Fruit fly (Drosophila melanogaster) whole organism, embryonic: Measurements from ENCODE around the gene CG12379.

Source experiments
- Adf1 ChIP-seq: fragments of 200-800 bp; sonication (Bioruptor generic); IDR thresholded peaks from 2 replicates; pipeline ENCODE4 v1.3.6; 2022; ENCODE audit warnings: missing biosample characterization, missing genetic modification characterization
- Awh ChIP-seq: fragments of 200-800 bp; sonication (Bioruptor generic); IDR thresholded peaks from 2 replicates; pipeline ENCODE4, ENCODE4 v1.3.6; 2022; ENCODE audit warnings: missing biosample characterization, missing genetic modification characterization
- Bdp1 ChIP-seq: fragments of 200-800 bp; sonication (Bioruptor generic); optimal IDR thresholded peaks from 3 replicates; lab custom pipeline; 2016; ENCODE audit warnings: missing biosample characterization, missing genetic modification characterization
- Bgb ChIP-seq: fragments of 200-800 bp; sonication (Bioruptor generic); IDR thresholded peaks from 2 replicates; pipeline ENCODE4 v1.3.6; 2022; ENCODE audit warnings: missing biosample characterization, missing genetic modification characterization; ENCODE audit not compliant: partially characterized antibody
- CG10959 ChIP-seq: fragments of 200-800 bp; sonication (Bioruptor generic); IDR thresholded peaks from 2 replicates; pipeline ENCODE4 v1.3.6; 2022; ENCODE audit warnings: missing biosample characterization, missing genetic modification characterization
- CG11504 ChIP-seq: fragments of 200-800 bp; sonication (Bioruptor generic); optimal IDR thresholded peaks from 3 replicates; lab custom pipeline; 2019; ENCODE audit warnings: missing biosample characterization, mild to moderate bottlenecking, missing genetic modification characterization, moderate library complexity
- CG12391 ChIP-seq: fragments of 200-800 bp; sonication (Bioruptor generic); optimal IDR thresholded peaks from 3 replicates; lab custom pipeline; 2018; ENCODE audit warnings: missing biosample characterization, mild to moderate bottlenecking, missing genetic modification characterization, moderate library complexity
- CG13424 ChIP-seq: fragments of 200-800 bp; sonication (Bioruptor generic); optimal IDR thresholded peaks from 2 replicates; lab custom pipeline; 2019; ENCODE audit warnings: missing biosample characterization, mild to moderate bottlenecking, missing genetic modification characterization, moderate library complexity
- CG15011 ChIP-seq: fragments of 200-800 bp; sonication (Bioruptor generic); optimal IDR thresholded peaks from 3 replicates; lab custom pipeline; 2018; ENCODE audit warnings: missing biosample characterization, mild to moderate bottlenecking, missing genetic modification characterization
- CG15696 ChIP-seq: fragments of 200-800 bp; sonication (Bioruptor generic); optimal IDR thresholded peaks from 2 replicates; lab custom pipeline; 2019; ENCODE audit warnings: missing biosample characterization, mild to moderate bottlenecking, missing genetic modification characterization, moderate library complexity
- CG1792 ChIP-seq: fragments of 200-800 bp; sonication (Bioruptor generic); optimal IDR thresholded peaks from 2 replicates; lab custom pipeline; 2016; ENCODE audit warnings: missing biosample characterization, missing genetic modification characterization
- CG18599 ChIP-seq: fragments of 200-800 bp; sonication (Bioruptor generic); optimal IDR thresholded peaks from 3 replicates; lab custom pipeline; 2017; ENCODE audit warnings: missing biosample characterization, missing genetic modification characterization, mild to moderate bottlenecking, moderate library complexity, missing genetic modification reagents
- CG30431 ChIP-seq: fragments of 200-800 bp; sonication (Bioruptor generic); optimal IDR thresholded peaks from 2 replicates; lab custom pipeline; 2017; ENCODE audit warnings: missing biosample characterization, missing genetic modification characterization
- CG32772 ChIP-seq: fragments of 200-800 bp; sonication (Bioruptor generic); IDR thresholded peaks from 2 replicates; pipeline ENCODE4 v1.3.6; 2022; ENCODE audit warnings: missing biosample characterization, missing genetic modification characterization
- CG3281 ChIP-seq: fragments of 200-800 bp; sonication (Bioruptor generic); optimal IDR thresholded peaks from 3 replicates; lab custom pipeline; 2017; ENCODE audit warnings: missing biosample characterization, mild to moderate bottlenecking, missing genetic modification characterization
- CG4282 ChIP-seq: fragments of 200-800 bp; sonication (Bioruptor generic); optimal IDR thresholded peaks from 2 replicates; lab custom pipeline; 2016; ENCODE audit warnings: missing biosample characterization, missing genetic modification characterization
- CG5180 ChIP-seq: fragments of 200-800 bp; sonication (Bioruptor generic); optimal IDR thresholded peaks from 3 replicates; lab custom pipeline; 2017; ENCODE audit warnings: missing biosample characterization, missing genetic modification characterization, mild to moderate bottlenecking, moderate library complexity, missing genetic modification reagents
- CG7839 ChIP-seq: fragments of 200-800 bp; sonication (Bioruptor generic); optimal IDR thresholded peaks from 3 replicates; lab custom pipeline; 2018; ENCODE audit warnings: missing biosample characterization, mild to moderate bottlenecking, missing genetic modification characterization, moderate library complexity
- CG9609 ChIP-seq: fragments of 200-800 bp; sonication (Bioruptor generic); optimal IDR thresholded peaks from 3 replicates; lab custom pipeline; 2016; ENCODE audit warnings: missing biosample characterization, missing genetic modification characterization
- CG9932 ChIP-seq: fragments of 200-800 bp; sonication (Bioruptor generic); IDR thresholded peaks from 2 replicates; pipeline ENCODE4 v1.3.6; 2022; ENCODE audit warnings: missing biosample characterization, missing genetic modification characterization
- Dbx ChIP-seq: fragments of 200-800 bp; sonication (Bioruptor generic); IDR thresholded peaks from 3 replicates; pipeline ENCODE4 v1.3.6; 2022; ENCODE audit warnings: missing biosample characterization, missing genetic modification characterization
- Doc3 ChIP-seq: fragments of 200-800 bp; sonication (Bioruptor generic); IDR thresholded peaks from 3 replicates; pipeline ENCODE4 v1.3.6; 2022; ENCODE audit warnings: missing biosample characterization, missing genetic modification characterization; ENCODE audit not compliant: partially characterized antibody
- Dref ChIP-seq: fragments of 200-800 bp; sonication (Bioruptor generic); IDR thresholded peaks from 2 replicates; pipeline ENCODE4 v1.3.6; 2022; ENCODE audit warnings: missing biosample characterization, missing genetic modification characterization
- Ets65A ChIP-seq: fragments of 200-800 bp; sonication (Bioruptor generic); peaks from one replicate; lab custom pipeline; 2016; ENCODE audit warnings: missing biosample characterization, missing genetic modification characterization
- Fer2 ChIP-seq: fragments of 200-800 bp; sonication (Bioruptor generic); optimal IDR thresholded peaks from 2 replicates; lab custom pipeline; 2018; ENCODE audit warnings: missing biosample characterization, mild to moderate bottlenecking, missing genetic modification characterization, moderate library complexity
- Sox100B ChIP-seq: fragments of 200-800 bp; sonication (Bioruptor generic); optimal IDR thresholded peaks from 3 replicates; lab custom pipeline; 2018; ENCODE audit warnings: missing biosample characterization, mild to moderate bottlenecking, missing genetic modification characterization
- Xbp1 ChIP-seq: fragments of 200-800 bp; sonication (Bioruptor generic); optimal IDR thresholded peaks from 3 replicates; lab custom pipeline; 2016; ENCODE audit warnings: missing biosample characterization, mild to moderate bottlenecking, missing genetic modification characterization
- amos ChIP-seq: fragments of 200-800 bp; sonication (Bioruptor generic); IDR thresholded peaks from 2 replicates; pipeline ENCODE4 v1.3.6; 2022; ENCODE audit warnings: missing biosample characterization, missing genetic modification characterization; ENCODE audit not compliant: partially characterized antibody
- ash1 ChIP-seq: fragments of 200-800 bp; sonication (Bioruptor generic); optimal IDR thresholded peaks from 2 replicates; lab custom pipeline; 2018; ENCODE audit warnings: missing biosample characterization, mild to moderate bottlenecking, missing genetic modification characterization
- btn ChIP-seq: fragments of 200-800 bp; sonication (Bioruptor generic); optimal IDR thresholded peaks from 2 replicates; lab custom pipeline; 2016; ENCODE audit warnings: missing biosample characterization, missing genetic modification characterization
- dati ChIP-seq: fragments of 200-800 bp; sonication (Bioruptor generic); IDR thresholded peaks from 2 replicates; pipeline ENCODE4 v1.3.6; 2022; ENCODE audit warnings: missing biosample characterization, missing genetic modification characterization
- esg ChIP-seq: fragments of 200-800 bp; sonication (Bioruptor generic); conservative IDR thresholded peaks from 2 replicates; pipeline ENCODE4 v1.3.6; 2022; ENCODE audit warnings: missing biosample characterization, missing genetic modification characterization
- gce ChIP-seq: fragments of 200-800 bp; sonication (Bioruptor generic); IDR thresholded peaks from 3 replicates; pipeline ENCODE4 v1.3.6; 2022; ENCODE audit warnings: missing biosample characterization, missing genetic modification characterization
- hbn ChIP-seq: fragments of 200-800 bp; sonication (Bioruptor generic); IDR thresholded peaks from 2 replicates; pipeline ENCODE4 v1.3.6; 2022; ENCODE audit warnings: missing biosample characterization, missing genetic modification characterization; ENCODE audit not compliant: partially characterized antibody
- jing ChIP-seq: fragments of 200-800 bp; sonication (Bioruptor generic); optimal IDR thresholded peaks from 2 replicates; lab custom pipeline; 2018; ENCODE audit warnings: missing biosample characterization, mild to moderate bottlenecking, missing genetic modification characterization
- jumu ChIP-seq: fragments of 200-800 bp; sonication (Bioruptor generic); optimal IDR thresholded peaks from 3 replicates; lab custom pipeline; 2016; ENCODE audit warnings: missing biosample characterization, missing genetic modification characterization
- nerfin-1 ChIP-seq: fragments of 200-800 bp; sonication (Bioruptor generic); optimal IDR thresholded peaks from 3 replicates; lab custom pipeline; 2019; ENCODE audit warnings: missing biosample characterization, mild to moderate bottlenecking, missing genetic modification characterization, moderate library complexity
- onecut ChIP-seq: fragments of 200-800 bp; sonication (Bioruptor generic); IDR thresholded peaks from 2 replicates; pipeline ENCODE4 v1.3.6; 2022; ENCODE audit warnings: missing biosample characterization, missing genetic modification characterization
- run ChIP-seq: fragments of 200-800 bp; sonication (Bioruptor generic); optimal IDR thresholded peaks from 3 replicates; lab custom pipeline; 2018; ENCODE audit warnings: missing biosample characterization, mild to moderate bottlenecking, missing genetic modification characterization
- sc ChIP-seq, 3 experiments: fragments of >200 bp in 2 of 3; fragments of 200-800 bp in 1 of 3; sonication (Bioruptor generic) in 1 of 3; optimal IDR thresholded peaks; 2 replicates in 2 of 3; 3 replicates in 1 of 3; lab custom pipeline; 2017; ENCODE audit warnings: mild to moderate bottlenecking in 1 of 3, missing biosample characterization in 1 of 3, missing genetic modification characterization in 1 of 3, missing genetic modification reagents in 1 of 3
- scrt ChIP-seq: fragments of 200-800 bp; sonication (Bioruptor generic); optimal IDR thresholded peaks from 2 replicates; lab custom pipeline; 2018; ENCODE audit warnings: missing biosample characterization, mild to moderate bottlenecking, missing genetic modification characterization, moderate library complexity
- seq ChIP-seq: fragments of 200-800 bp; sonication (Bioruptor generic); IDR thresholded peaks from 2 replicates; pipeline ENCODE4 v1.3.6; 2022; ENCODE audit warnings: missing biosample characterization, missing genetic modification characterization
- slou ChIP-seq: fragments of 200-800 bp; sonication (Bioruptor generic); optimal IDR thresholded peaks from 3 replicates; lab custom pipeline; 2016; ENCODE audit warnings: missing biosample characterization, missing genetic modification characterization
- stwl ChIP-seq: fragments of 200-800 bp; sonication (Bioruptor generic); optimal IDR thresholded peaks from 3 replicates; lab custom pipeline; 2018; ENCODE audit warnings: missing biosample characterization, mild to moderate bottlenecking, missing genetic modification characterization, moderate library complexity
- tll ChIP-seq, 2 experiments: fragments of 200-800 bp in 1 of 2; fragments of >200 bp in 1 of 2; sonication (Bioruptor generic) in 1 of 2; optimal IDR thresholded peaks; 2 replicates each; lab custom pipeline; 2017 to 2019; ENCODE audit warnings: missing biosample characterization in 2 of 2, missing genetic modification characterization in 2 of 2, mild to moderate bottlenecking in 1 of 2, moderate library complexity in 1 of 2
- tup ChIP-seq: fragments of 200-800 bp; sonication (Bioruptor generic); optimal IDR thresholded peaks from 2 replicates; lab custom pipeline; 2016; ENCODE audit warnings: missing biosample characterization, mild to moderate bottlenecking, missing genetic modification characterization, moderate library complexity
- tx ChIP-seq: fragments of 200-800 bp; sonication (Bioruptor generic); optimal IDR thresholded peaks from 2 replicates; lab custom pipeline; 2016; ENCODE audit warnings: missing biosample characterization, missing genetic modification characterization
- zf30C ChIP-seq: fragments of 200-800 bp; sonication (Bioruptor generic); optimal IDR thresholded peaks from 3 replicates; lab custom pipeline; 2018; ENCODE audit warnings: missing biosample characterization, mild to moderate bottlenecking, missing genetic modification characterization
- zfh1 ChIP-seq: fragments of 200-800 bp; sonication (Bioruptor generic); IDR thresholded peaks from 3 replicates; pipeline ENCODE4 v1.3.6; 2022; ENCODE audit warnings: missing biosample characterization, missing genetic modification characterization

Gene CG12379

DNA sequence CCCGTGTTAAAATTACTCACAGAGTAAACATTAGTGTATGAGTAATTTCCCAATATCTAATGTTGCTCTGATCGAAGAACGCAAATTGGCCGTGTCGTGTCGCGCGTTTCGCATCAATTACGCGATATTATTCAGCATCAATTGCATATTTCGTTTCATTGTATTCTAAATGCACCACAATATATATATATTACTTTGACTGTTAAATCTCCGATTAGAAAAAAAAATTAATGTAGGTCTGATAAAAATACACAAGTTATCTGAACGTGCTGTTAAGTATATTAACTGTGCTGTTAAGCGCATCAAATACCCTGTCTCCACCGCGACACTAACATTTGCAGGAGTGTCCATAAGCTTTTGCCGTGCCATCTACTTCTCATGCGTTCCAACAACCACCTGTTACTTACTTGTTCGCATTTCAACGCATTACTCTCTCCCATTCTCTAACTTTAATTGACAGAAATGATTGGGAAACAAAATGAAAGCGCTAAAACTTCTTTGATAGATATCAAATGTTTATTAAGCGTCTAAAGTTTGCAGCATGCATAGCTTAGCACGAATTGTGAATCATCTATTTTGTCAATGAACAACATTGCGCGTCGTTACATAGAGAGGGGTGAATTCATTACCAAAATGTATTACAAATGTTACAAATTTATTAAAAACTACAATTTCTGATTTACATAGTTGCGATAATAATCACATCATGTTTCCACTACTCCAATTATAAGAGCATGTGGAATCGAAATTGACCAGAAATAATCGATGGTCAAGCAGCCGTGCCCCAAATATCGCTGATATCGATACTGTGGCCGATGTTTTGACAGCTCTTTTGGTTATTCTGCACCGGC lies 26.9 kb upstream of the CG12379 start, which contains the start of the genes Graf and mRpL3 (continued):
- peak; percentile 61 for TF ChIP-seq scrt (GFP tag; lab: Kevin White, UChicago)
- TF ChIP-seq Dref, result peak; percentile 93
- TF ChIP-seq tup (GFP tag; lab: Kevin White, UChicago), result no peak
- TF ChIP-seq CG3281, result no peak
- TF ChIP-seq run (tag; lab: Kevin White, UChicago), result no peak
- TF ChIP-seq CG15011 (GFP tag; lab: Kevin White, UChicago), result no peak
- TF ChIP-seq CG7839 (tag; lab: Kevin White, UChicago), result no peak
- no peak for TF ChIP-seq CG9609 (GFP tag; lab: Kevin White, UChicago)
- TF ChIP-seq CG5180, result no peak
- peak; percentile 77 for TF ChIP-seq hbn (GFP tag; lab: Robert Waterston, UW)
- no peak for TF ChIP-seq sc (optimal IDR thresholded peaks at IDR 0.05; lab: Kevin White, UChicago)
- TF ChIP-seq sc (GFP tag; optimal IDR thresholded peaks at IDR 0.05; lab: Kevin White, UChicago), result no peak
- no peak for TF ChIP-seq onecut
- no peak for TF ChIP-seq CG11504 (tag; lab: Kevin White, UChicago)
- no peak for TF ChIP-seq tx (GFP tag; lab: Kevin White, UChicago)
- TF ChIP-seq CG18599 (GFP tag; lab: Kevin White, UChicago), result no peak
- no peak for TF ChIP-seq zf30C
- no peak for TF ChIP-seq esg (GFP tag; lab: Robert Waterston, UW)
- no peak for TF ChIP-seq gce (GFP tag; lab: Robert Waterston, UW)
- no peak for TF ChIP-seq Awh
- no peak for TF ChIP-seq btn (GFP tag; lab: Kevin White, UChicago)
- TF ChIP-seq Xbp1, result no peak
- TF ChIP-seq CG10959 (GFP tag; lab: Robert Waterston, UW), result no peak
- TF ChIP-seq CG30431 (GFP tag; lab: Kevin White, UChicago), result no peak
- peak in 1 of 2 experiments; percentile 2 for TF ChIP-seq tll (GFP tag; optimal IDR thresholded peaks at IDR 0.05; lab: Kevin White, UChicago)
- peak; percentile 16 for TF ChIP-seq stwl (tag; lab: Kevin White, UChicago)
- no peak for TF ChIP-seq Adf1 (GFP tag; lab: Robert Waterston, UW)
- no peak for TF ChIP-seq CG12391 (tag; lab: Kevin White, UChicago)
- peak; percentile 93 for TF ChIP-seq Bgb (GFP tag; lab: Robert Waterston, UW)
- TF ChIP-seq amos (GFP tag; lab: Robert Waterston, UW), result peak; percentile 95
- TF ChIP-seq CG9932 (GFP tag; lab: Robert Waterston, UW), result no peak; the same call in 1 of the 2 replicates
- no peak for TF ChIP-seq ash1 (GFP tag; lab: Kevin White, UChicago)
- TF ChIP-seq CG4282 (GFP tag; lab: Kevin White, UChicago), result no peak
- no peak for TF ChIP-seq CG1792 (GFP tag; lab: Kevin White, UChicago)
- TF ChIP-seq CG13424 (tag; lab: Kevin White, UChicago), result no peak
- TF ChIP-seq Dbx (GFP tag; lab: Robert Waterston, UW), result no peak
- TF ChIP-seq CG32772, result no peak
- no peak for TF ChIP-seq nerfin-1 (tag; lab: Kevin White, UChicago)
- no peak for TF ChIP-seq zfh1
- no peak for TF ChIP-seq Ets65A (GFP tag; lab: Kevin White, UChicago)
- TF ChIP-seq jumu (GFP tag; lab: Kevin White, UChicago), result no peak
- TF ChIP-seq slou (GFP tag; lab: Kevin White, UChicago), result no peak
- TF ChIP-seq Sox100B (GFP tag; lab: Kevin White, UChicago), result no peak
- TF ChIP-seq Fer2 (tag; lab: Kevin White, UChicago), result no peak
- peak; percentile 80 for TF ChIP-seq Doc3
- TF ChIP-seq Bdp1 (GFP tag; lab: Kevin White, UChicago), result no peak
- TF ChIP-seq dati (GFP tag; lab: Robert Waterston, UW), result no peak
- no peak for TF ChIP-seq jing
- no peak for TF ChIP-seq seq (GFP tag; lab: Robert Waterston, UW)
- no peak for TF ChIP-seq CG15696
